Fruit fly (Drosophila melanogaster) whole organism, embryonic: ENCODE data around the gene CG14082.

Experiments used
- CG10366 ChIP-seq: fragments of 200-800 bp; sonication (Bioruptor generic); IDR thresholded peaks from 2 replicates; pipeline ENCODE4 v1.3.6; 2022; ENCODE audit warnings: missing biosample characterization, missing genetic modification characterization
- CG33213 ChIP-seq: fragments of 200-800 bp; sonication (Bioruptor generic); optimal IDR thresholded peaks from 3 replicates; lab custom pipeline; 2016; ENCODE audit warnings: missing biosample characterization, missing genetic modification characterization
- Ets65A ChIP-seq: fragments of 200-800 bp; sonication (Bioruptor generic); peaks from one replicate; lab custom pipeline; 2016; ENCODE audit warnings: missing biosample characterization, missing genetic modification characterization

DNA sequence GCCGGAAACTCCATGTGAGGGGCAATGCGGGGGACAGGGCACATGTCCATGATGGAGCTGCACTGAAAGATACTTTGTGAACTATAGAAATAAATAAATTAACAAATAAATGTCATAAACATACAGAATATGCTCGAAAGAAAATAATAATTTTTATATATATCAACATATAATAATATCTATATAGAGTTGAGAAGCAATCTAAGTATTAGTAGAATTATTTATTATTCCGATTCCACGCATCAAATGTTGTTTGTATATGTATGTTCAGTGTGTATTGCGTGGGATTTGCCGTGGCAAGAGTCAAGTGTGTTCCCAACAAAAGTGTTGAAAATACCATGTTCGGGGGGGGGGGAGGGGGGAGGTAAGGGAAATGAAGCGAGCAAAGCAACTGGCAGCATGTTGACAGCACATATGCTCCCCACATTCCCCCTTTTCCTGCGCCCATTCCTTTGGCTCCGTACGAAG is 81.9 kb downstream of the CG14082 start:
- TF ChIP-seq Ets65A (GFP tag; lab: Kevin White, UChicago) (no peak), CG33213 (GFP tag; lab: Kevin White, UChicago) (no peak), CG10366 (no peak)
